Fruit fly (Drosophila melanogaster) S2 (cell line): ENCODE data around the gene CG46466.

Experiments
- CG8478 ChIP-seq: fragments of >200 bp; optimal IDR thresholded peaks from 2 replicates; lab custom pipeline; 2018
- CTCF ChIP-seq, 2 experiments: fragments of >200 bp; optimal IDR thresholded peaks; 2 replicates each; lab custom pipeline; 2018

- peak; percentile 9 to 33 for TF ChIP-seq CTCF (optimal IDR thresholded peaks at IDR 0.05; lab: Kevin White, UChicago)
- no peak for TF ChIP-seq CG8478 (lab: Kevin White, UChicago)
Observed at dm6 chr4:696638-697037, 33.7 kb upstream of the CG46466 start.
